Worm (Caenorhabditis elegans) whole organism, L2 larva: ENCODE measurements around the gene C50F4.10.

ENCODE experiments used
- nhr-10 ChIP-seq: sonication (generic microtip); optimal IDR thresholded peaks from 2 replicates; lab custom pipeline; 2017; ENCODE audit warnings: missing biosample characterization, missing genetic modification characterization
- unc-62 ChIP-seq: fragments of 150-350 bp; optimal IDR thresholded peaks from 2 replicates; lab custom pipeline; 2014; ENCODE audit warnings: missing biosample characterization, missing genetic modification reagents, missing genetic modification characterization

DNA sequence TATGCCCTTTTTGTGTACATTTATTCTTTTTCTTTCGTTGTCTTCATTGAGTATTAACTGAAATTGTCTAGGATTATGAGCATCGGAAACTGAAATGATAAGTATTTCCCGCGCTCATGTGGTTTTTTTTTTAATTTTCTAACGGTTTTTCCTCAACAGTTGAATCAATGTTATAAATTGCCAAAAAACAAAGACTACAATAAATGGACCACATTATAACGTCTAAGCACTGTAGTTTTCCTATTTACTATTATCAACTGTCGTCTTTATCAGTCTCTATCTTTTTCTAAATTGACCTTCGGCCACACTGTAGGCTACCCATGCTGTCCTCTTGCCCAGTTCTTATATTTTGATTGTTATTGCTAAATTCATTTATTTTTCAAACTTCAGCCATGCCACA is 23.6 kb downstream of the C50F4.10 start, which contains the start of gene acs-14:
- TF ChIP-seq nhr-10 (no peak), unc-62 (GFP tag; lab: Kevin White, UChicago) (no peak)
